Worm (Caenorhabditis elegans): ENCODE data around the gene klp-18.

klp-18 gene

DNA sequence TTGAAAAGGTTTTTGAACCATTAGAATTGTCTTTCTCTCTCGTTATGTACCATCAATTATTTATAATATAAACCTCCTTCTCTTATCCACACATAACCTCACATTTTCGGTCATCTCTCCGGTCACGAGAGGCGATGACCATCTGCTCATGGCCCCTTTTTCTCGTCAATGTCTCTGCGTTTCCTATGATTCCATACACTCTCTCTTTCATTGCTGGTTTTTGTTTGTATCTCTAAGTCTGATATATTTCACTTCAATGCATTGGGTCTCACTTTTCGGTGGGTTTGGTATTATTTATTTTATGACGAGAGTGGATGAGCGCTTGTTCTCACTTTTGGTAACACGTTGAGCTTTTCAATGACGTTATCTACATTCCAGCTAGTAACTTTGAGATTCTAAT is 17.0 kb upstream of the klp-18 start (continued):
- TF ChIP-seq zfp-2 (tag; optimal IDR thresholded peaks at IDR 0.05) (no peak), egl-27 (tag; optimal IDR thresholded peaks at IDR 0.05) (no peak), nhr-237 (tag; optimal IDR thresholded peaks at IDR 0.05) (no peak), snpc-1.2 (GFP tag; IDR thresholded peaks at IDR 0.05) (no peak), nhr-48 (tag; optimal IDR thresholded peaks at IDR 0.05) (no peak), zfp-3 (GFP tag; conservative IDR thresholded peaks at IDR 0.05) (no peak), ztf-11 (tag; optimal IDR thresholded peaks at IDR 0.05) (no peak), unc-62 (GFP tag; optimal IDR thresholded peaks at IDR 0.05 in 1 of 2) (no peak), unc-62 (tag; optimal IDR thresholded peaks at IDR 0.05) (no peak), lin-38 (GFP tag; IDR thresholded peaks at IDR 0.05) (no peak), nhr-41 (GFP tag; IDR thresholded peaks at IDR 0.05) (no peak), zip-2 (tag; optimal IDR thresholded peaks at IDR 0.05) (no peak), lir-3 (tag; optimal IDR thresholded peaks at IDR 0.05) (no peak), hif-1 (tag; optimal IDR thresholded peaks at IDR 0.05) (no peak), spr-3 (GFP tag; optimal IDR thresholded peaks at IDR 0.05) (no peak), ceh-20 (GFP tag; IDR thresholded peaks at IDR 0.05) (no peak), arid-1 (GFP tag; conservative IDR thresholded peaks at IDR 0.05) (no peak), mdl-1 (tag; optimal IDR thresholded peaks at IDR 0.05) (peak; percentile 13 to 74), T26A8.4 (GFP tag; IDR thresholded peaks at IDR 0.05) (no peak), unc-130 (GFP tag; optimal IDR thresholded peaks at IDR 0.05) (no peak), nhr-102 (tag; optimal IDR thresholded peaks at IDR 0.05) (no peak), nhr-111 (GFP tag; optimal IDR thresholded peaks at IDR 0.05) (no peak), ZK546.5 (tag; optimal IDR thresholded peaks at IDR 0.05) (no peak), madf-9 (GFP tag; conservative IDR thresholded peaks at IDR 0.05) (no peak), egl-43 (GFP tag; IDR thresholded peaks at IDR 0.05) (no peak), lin-39 (tag; optimal IDR thresholded peaks at IDR 0.05) (no peak), nhr-77 (tag; optimal IDR thresholded peaks at IDR 0.05) (no peak), nhr-11 (tag; optimal IDR thresholded peaks at IDR 0.05) (peak; percentile 39), pha-4 (GFP tag; IDR thresholded peaks at IDR 0.05) (no peak), pha-4 (tag; optimal IDR thresholded peaks at IDR 0.05) (peak; percentile 8), Y48G9A.11 (GFP tag; IDR thresholded peaks at IDR 0.05) (no peak), vab-7 (GFP tag; IDR thresholded peaks at IDR 0.05) (no peak), nhr-25 (tag; optimal IDR thresholded peaks at IDR 0.05; ENCODE audit: borderline replicate concordance, insufficient read depth) (no peak), daf-12 (tag; optimal IDR thresholded peaks at IDR 0.05) (no peak), lin-15B (tag; optimal IDR thresholded peaks at IDR 0.05) (no peak), lin-13 (GFP tag; optimal IDR thresholded peaks at IDR 0.05) (no peak), dmd-6 (GFP tag; IDR thresholded peaks at IDR 0.05) (peak; percentile 19; the same call in 1 of the 2 replicates), nhr-10 (tag; optimal IDR thresholded peaks at IDR 0.05) (no peak), F44E2.7 (GFP tag; IDR thresholded peaks at IDR 0.05) (no peak), nhr-28 (tag; optimal IDR thresholded peaks at IDR 0.05) (peak; percentile 45), saeg-2 (GFP tag; IDR thresholded peaks at IDR 0.05) (no peak), D1046.2 (GFP tag; IDR thresholded peaks at IDR 0.05) (no peak), zag-1 (tag; optimal IDR thresholded peaks at IDR 0.05) (no peak), daf-19 (GFP tag; conservative IDR thresholded peaks at IDR 0.05) (no peak), hmg-1.1 (GFP tag; IDR thresholded peaks at IDR 0.05) (peak; percentile 57; the same call in 1 of the 2 replicates), sdz-12 (GFP tag; optimal IDR thresholded peaks at IDR 0.05) (no peak), F26F4.8 (GFP tag; conservative IDR thresholded peaks at IDR 0.05) (no peak), duxl-1 (tag; optimal IDR thresholded peaks at IDR 0.05; ENCODE audit: poor library complexity) (peak; percentile 44), jun-1 (tag; optimal IDR thresholded peaks at IDR 0.05) (no peak), nhr-42 (GFP tag; IDR thresholded peaks at IDR 0.05) (no peak), madf-5 (GFP tag; IDR thresholded peaks at IDR 0.05) (no peak), ceh-44 (GFP tag; IDR thresholded peaks at IDR 0.05) (no peak), T20F7.1 (GFP tag; optimal IDR thresholded peaks at IDR 0.05) (no peak)

Data from whole organism, L4 larva.